Worm (Caenorhabditis elegans) whole organism, young adult: Measurements from ENCODE around the gene M05D6.9.
A peak's percentile ranks its signal among the peaks of the same experiment; 100 is the strongest.

ENCODE experiments used
- B0019.2 ChIP-seq: fragments of 200-800 bp; sonication (Bioruptor generic); conservative IDR thresholded peaks from 2 replicates; pipeline ENCODE4 v1.3.6; 2022; ENCODE audit warnings: missing genetic modification reagents, missing genetic modification characterization, missing compliant biosample characterization
- B0035.1 ChIP-seq: sonication (generic microtip); optimal IDR thresholded peaks from 2 replicates; lab custom pipeline; 2016; ENCODE audit warnings: missing genetic modification characterization, mild to moderate bottlenecking, missing compliant biosample characterization, missing genotype, missing genetic modification reagents
- C17E4.6 ChIP-seq: fragments of 200-800 bp; sonication (Bioruptor generic); IDR thresholded peaks from 2 replicates; pipeline ENCODE4 v1.3.6; 2022; ENCODE audit warnings: missing genetic modification reagents, missing genetic modification characterization, missing compliant biosample characterization
- D2030.7 ChIP-seq: fragments of 200-800 bp; sonication (Bioruptor generic); IDR thresholded peaks from 2 replicates; pipeline ENCODE4 v1.3.6; 2022; ENCODE audit warnings: missing genetic modification reagents, missing genetic modification characterization, missing compliant biosample characterization
- F33H1.4 ChIP-seq: fragments of 200-800 bp; sonication (Bioruptor generic); IDR thresholded peaks from 2 replicates; pipeline ENCODE4 v1.3.6; 2022; ENCODE audit warnings: missing genetic modification reagents, missing genetic modification characterization, missing compliant biosample characterization
- F37B4.10 ChIP-seq: fragments of 200-800 bp; sonication (Bioruptor generic); IDR thresholded peaks from 2 replicates; pipeline ENCODE4 v1.3.6; 2022; ENCODE audit warnings: missing genetic modification characterization, missing compliant biosample characterization
- F52B5.7 ChIP-seq: sonication (generic microtip); optimal IDR thresholded peaks from 2 replicates; lab custom pipeline; 2016; ENCODE audit warnings: mild to moderate bottlenecking, missing genetic modification characterization, missing compliant biosample characterization
- F57A8.1 ChIP-seq: fragments of 200-800 bp; sonication (Bioruptor generic); optimal IDR thresholded peaks from 2 replicates; lab custom pipeline; 2018; ENCODE audit warnings: mild to moderate bottlenecking, missing genetic modification characterization, moderate library complexity, missing compliant biosample characterization
- K11D2.4 ChIP-seq: fragments of 200-800 bp; sonication (Bioruptor generic); IDR thresholded peaks from 2 replicates; pipeline ENCODE4 v1.3.6; 2022; ENCODE audit warnings: missing genetic modification reagents, missing genetic modification characterization, missing compliant biosample characterization
- K12H6.12 ChIP-seq: fragments of 200-800 bp; sonication (Bioruptor generic); optimal IDR thresholded peaks from 2 replicates; lab custom pipeline; 2018; ENCODE audit warnings: mild to moderate bottlenecking, missing genetic modification characterization, missing compliant biosample characterization
- T07F8.4 ChIP-seq: sonication (generic microtip); optimal IDR thresholded peaks from 2 replicates; lab custom pipeline; 2016; ENCODE audit warnings: mild to moderate bottlenecking, missing genetic modification characterization, moderate library complexity, missing compliant biosample characterization
- aptf-3 ChIP-seq: fragments of 200-800 bp; sonication (Bioruptor generic); IDR thresholded peaks from 2 replicates; pipeline ENCODE4 v1.3.6; 2022; ENCODE audit warnings: missing genetic modification characterization, missing compliant biosample characterization
- atf-7 ChIP-seq: sonication (generic microtip); optimal IDR thresholded peaks from 2 replicates; lab custom pipeline; 2017; ENCODE audit warnings: mild to moderate bottlenecking, missing genetic modification characterization, missing compliant biosample characterization
- athp-1 ChIP-seq: sonication (generic microtip); optimal IDR thresholded peaks from 2 replicates; lab custom pipeline; 2017; ENCODE audit warnings: mild to moderate bottlenecking, missing genetic modification characterization, missing compliant biosample characterization
- attf-3 ChIP-seq: fragments of 200-800 bp; sonication (Bioruptor generic); conservative IDR thresholded peaks from 2 replicates; pipeline ENCODE4 v1.3.6; 2022; ENCODE audit warnings: missing genetic modification reagents, missing genetic modification characterization, missing compliant biosample characterization
- attf-5 ChIP-seq: fragments of 200-800 bp; sonication (Bioruptor generic); optimal IDR thresholded peaks from 2 replicates; lab custom pipeline; 2018; ENCODE audit warnings: mild to moderate bottlenecking, missing genetic modification characterization, missing compliant biosample characterization
- bed-1 ChIP-seq: fragments of 200-800 bp; sonication (Bioruptor generic); IDR thresholded peaks from 2 replicates; pipeline ENCODE4 v1.3.6; 2022; ENCODE audit warnings: missing genetic modification reagents, missing genetic modification characterization, missing compliant biosample characterization
- bed-2 ChIP-seq: fragments of 200-800 bp; sonication (Bioruptor generic); IDR thresholded peaks from 2 replicates; pipeline ENCODE4 v1.3.6; 2022; ENCODE audit warnings: missing genetic modification reagents, missing genetic modification characterization, missing compliant biosample characterization
- cebp-1 ChIP-seq, 2 experiments: fragments of 200-800 bp in 1 of 2; sonication (Bioruptor generic) in 1 of 2; sonication (generic microtip) in 1 of 2; IDR thresholded peaks in 1 of 2; optimal IDR thresholded peaks in 1 of 2; 2 replicates each; pipeline versions ENCODE4 v1.3.6 to Lab custom; 2017 to 2022; ENCODE audit warnings: missing compliant biosample characterization in 2 of 2, missing genetic modification characterization in 2 of 2, mild to moderate bottlenecking in 1 of 2, missing genetic modification reagents in 1 of 2, moderate library complexity in 1 of 2
- ceh-100 ChIP-seq: fragments of 200-800 bp; sonication (Bioruptor generic); IDR thresholded peaks from 2 replicates; pipeline ENCODE4 v1.3.6; 2022; ENCODE audit warnings: missing genetic modification reagents, missing genetic modification characterization, missing compliant biosample characterization
- ceh-79 ChIP-seq: sonication (generic microtip); optimal IDR thresholded peaks from 2 replicates; lab custom pipeline; 2017; ENCODE audit warnings: mild to moderate bottlenecking, missing genetic modification characterization, missing compliant biosample characterization
- die-1 ChIP-seq: sonication (generic microtip); optimal IDR thresholded peaks from 2 replicates; lab custom pipeline; 2016; ENCODE audit warnings: missing genotype, mild to moderate bottlenecking, missing genetic modification characterization, missing compliant biosample characterization
- dox-1 ChIP-seq: fragments of 200-800 bp; sonication (Bioruptor generic); IDR thresholded peaks from 2 replicates; pipeline ENCODE4 v1.3.6; 2022; ENCODE audit warnings: missing genetic modification reagents, missing genetic modification characterization, missing compliant biosample characterization
- dpl-1 ChIP-seq: fragments of 150-350 bp; optimal IDR thresholded peaks from 2 replicates; lab custom pipeline; 2014; ENCODE audit warnings: missing biosample characterization, missing genetic modification reagents, missing genetic modification characterization
- egl-18 ChIP-seq: fragments of 200-800 bp; sonication (Bioruptor generic); IDR thresholded peaks from 2 replicates; pipeline ENCODE4 v1.3.6; 2022; ENCODE audit warnings: missing genetic modification reagents, missing genetic modification characterization, missing compliant biosample characterization
- ekl-4 ChIP-seq: fragments of 200-800 bp; sonication (Bioruptor generic); IDR thresholded peaks from 2 replicates; pipeline ENCODE4 v1.3.6; 2022; ENCODE audit warnings: missing genetic modification reagents, missing genetic modification characterization, missing compliant biosample characterization
- hmg-20 ChIP-seq: fragments of 200-800 bp; sonication (Bioruptor generic); IDR thresholded peaks from 2 replicates; pipeline ENCODE4 v1.3.6; 2022; ENCODE audit warnings: missing genetic modification reagents, missing genetic modification characterization, missing compliant biosample characterization
- hrde-1 ChIP-seq: sonication (generic microtip); optimal IDR thresholded peaks from 2 replicates; lab custom pipeline; 2016; ENCODE audit warnings: missing genetic modification characterization, mild to moderate bottlenecking, missing compliant biosample characterization, moderate library complexity, missing genotype, missing genetic modification reagents, borderline replicate concordance
- lag-1 ChIP-seq: fragments of 200-800 bp; sonication (Bioruptor generic); IDR thresholded peaks from 2 replicates; pipeline ENCODE4 v1.3.6; 2022; ENCODE audit warnings: missing genetic modification reagents, missing genetic modification characterization, missing compliant biosample characterization
- lin-40 ChIP-seq: sonication (generic microtip); optimal IDR thresholded peaks from 2 replicates; lab custom pipeline; 2016; ENCODE audit warnings: missing genetic modification characterization, mild to moderate bottlenecking, missing compliant biosample characterization, missing genotype, missing genetic modification reagents
- madf-6 ChIP-seq: fragments of 200-800 bp; sonication (Bioruptor generic); IDR thresholded peaks from 2 replicates; pipeline ENCODE4 v1.3.6; 2022; ENCODE audit warnings: missing genetic modification reagents, missing genetic modification characterization, missing compliant biosample characterization
- madf-8 ChIP-seq: fragments of 200-800 bp; sonication (Bioruptor generic); conservative IDR thresholded peaks from 2 replicates; pipeline ENCODE4 v1.3.6; 2022; ENCODE audit warnings: missing genetic modification reagents, missing genetic modification characterization, missing compliant biosample characterization
- mes-4 ChIP-seq: sonication (generic microtip); optimal IDR thresholded peaks from 2 replicates; lab custom pipeline; 2016; ENCODE audit warnings: missing genotype, missing genetic modification characterization, missing compliant biosample characterization
- mxl-1 ChIP-seq: sonication (generic microtip); optimal IDR thresholded peaks from 2 replicates; lab custom pipeline; 2016; ENCODE audit warnings: missing genetic modification characterization, missing compliant biosample characterization
- nhr-120 ChIP-seq: fragments of 200-800 bp; sonication (Bioruptor generic); IDR thresholded peaks from 2 replicates; pipeline ENCODE4 v1.3.6; 2022; ENCODE audit warnings: missing genetic modification characterization, missing compliant biosample characterization
- nhr-179 ChIP-seq: sonication (generic microtip); optimal IDR thresholded peaks from 2 replicates; lab custom pipeline; 2016; ENCODE audit warnings: mild to moderate bottlenecking, missing genetic modification characterization, missing compliant biosample characterization
- pha-4 ChIP-seq: fragments of 150-350 bp; sonication (generic microtip); optimal IDR thresholded peaks from 2 replicates; lab custom pipeline; 2014; ENCODE audit warnings: missing biosample characterization, missing genetic modification reagents, missing genetic modification characterization
- rec-8 ChIP-seq, 2 experiments: sonication (generic microtip); optimal IDR thresholded peaks; 2 replicates each; lab custom pipeline; 2016; ENCODE audit warnings: mild to moderate bottlenecking in 2 of 2, missing genetic modification characterization in 2 of 2, missing genetic modification reagents in 2 of 2, missing genotype in 2 of 2, missing biosample characterization in 1 of 2, missing compliant biosample characterization in 1 of 2, moderate library complexity in 1 of 2
- sea-2 ChIP-seq: fragments of 200-800 bp; sonication (Bioruptor generic); IDR thresholded peaks from 2 replicates; pipeline ENCODE4 v1.3.6; 2022; ENCODE audit warnings: missing genetic modification characterization, missing compliant biosample characterization
- snpc-1.3 ChIP-seq: sonication (generic microtip); optimal IDR thresholded peaks from 2 replicates; lab custom pipeline; 2017; ENCODE audit warnings: missing genetic modification characterization, mild to moderate bottlenecking, missing compliant biosample characterization, antibody characterized with exemption, moderate library complexity, missing genotype, missing genetic modification reagents; ENCODE audit not compliant: insufficient read depth
- sptf-2 ChIP-seq: fragments of 200-800 bp; sonication (Bioruptor generic); optimal IDR thresholded peaks from 2 replicates; lab custom pipeline; 2018; ENCODE audit warnings: mild to moderate bottlenecking, missing genetic modification characterization, missing compliant biosample characterization
- tbp1 ChIP-seq: fragments of 200-800 bp; sonication (Bioruptor generic); optimal IDR thresholded peaks from 2 replicates; lab custom pipeline; 2018; ENCODE audit warnings: mild to moderate bottlenecking, missing genetic modification characterization, missing compliant biosample characterization
- tbx-9 ChIP-seq: sonication (generic microtip); optimal IDR thresholded peaks from 2 replicates; lab custom pipeline; 2016; ENCODE audit warnings: borderline replicate concordance, missing genetic modification characterization, inconsistent platforms, missing compliant biosample characterization
- unc-130 ChIP-seq: sonication (generic microtip); optimal IDR thresholded peaks from 2 replicates; lab custom pipeline; 2016; ENCODE audit warnings: missing genetic modification reagents, missing genetic modification characterization, missing compliant biosample characterization
- xnd-1 ChIP-seq: sonication (generic microtip); optimal IDR thresholded peaks from 2 replicates; lab custom pipeline; 2016; ENCODE audit warnings: missing genotype, missing genetic modification reagents, missing genetic modification characterization, missing compliant biosample characterization
- ztf-18 ChIP-seq: sonication (generic microtip); optimal IDR thresholded peaks from 2 replicates; lab custom pipeline; 2016; ENCODE audit warnings: missing genotype, mild to moderate bottlenecking, missing genetic modification characterization, missing compliant biosample characterization
- ztf-25 ChIP-seq: fragments of 200-800 bp; sonication (Bioruptor generic); IDR thresholded peaks from 2 replicates; pipeline ENCODE4 v1.3.6; 2022; ENCODE audit warnings: missing genetic modification reagents, missing genetic modification characterization, missing compliant biosample characterization
- ztf-26 ChIP-seq: sonication (generic microtip); optimal IDR thresholded peaks from 2 replicates; lab custom pipeline; 2017; ENCODE audit warnings: missing genetic modification characterization, missing compliant biosample characterization
- ztf-6 ChIP-seq: fragments of 200-800 bp; sonication (Bioruptor generic); IDR thresholded peaks from 2 replicates; pipeline ENCODE4 v1.3.6; 2022; ENCODE audit warnings: missing genetic modification reagents, missing genetic modification characterization, missing compliant biosample characterization

The M05D6.9 gene

ce11 chrII:8516783-8517182 is 22.7 kb downstream of the M05D6.9 start, which contains the start of gene rnh-2 (continued):
- TF ChIP-seq ztf-18 = peak; percentile 57
- TF ChIP-seq nhr-120 (GFP tag; lab: Robert Waterston, UW) = no peak
- no peak for TF ChIP-seq F52B5.7 (tag; lab: Kevin White, UChicago)
- TF ChIP-seq B0019.2 (GFP tag; lab: Robert Waterston, UW) = peak; percentile 70; the same call in 1 of the 2 replicates
- no peak for TF ChIP-seq F57A8.1
- TF ChIP-seq B0035.1 (tag; lab: Kevin White, UChicago) = no peak
- TF ChIP-seq sea-2 (GFP tag; lab: Robert Waterston, UW) = no peak
- TF ChIP-seq F37B4.10 (GFP tag; lab: Robert Waterston, UW) = no peak
- no peak for TF ChIP-seq mes-4 (tag; lab: Kevin White, UChicago)
- no peak for TF ChIP-seq atf-7 (tag; lab: Kevin White, UChicago)
- TF ChIP-seq tbx-9 (tag; lab: Kevin White, UChicago) = no peak
- no peak for TF ChIP-seq nhr-179
- TF ChIP-seq ceh-100 (GFP tag; lab: Robert Waterston, UW) = no peak
- no peak for TF ChIP-seq bed-1 (GFP tag; lab: Robert Waterston, UW)
- TF ChIP-seq athp-1 (tag; lab: Kevin White, UChicago) = peak; percentile 71
- TF ChIP-seq hmg-20 = no peak
- TF ChIP-seq ekl-4 (GFP tag; lab: Robert Waterston, UW) = no peak
- no peak for TF ChIP-seq pha-4
- peak; percentile 36 for TF ChIP-seq lin-40 (tag; lab: Kevin White, UChicago)
- TF ChIP-seq madf-8 (GFP tag; lab: Robert Waterston, UW) = peak; percentile 80
- TF ChIP-seq xnd-1 (tag; lab: Kevin White, UChicago) = peak; percentile 37
- TF ChIP-seq aptf-3 = no peak
- TF ChIP-seq K12H6.12 (tag; lab: Kevin White, UChicago) = peak; percentile 1
- TF ChIP-seq D2030.7 = peak; percentile 62
- TF ChIP-seq sptf-2 (GFP tag; lab: Kevin White, UChicago) = no peak
- TF ChIP-seq dox-1 (GFP tag; lab: Robert Waterston, UW) = peak; percentile 84
- TF ChIP-seq tbp1 = peak; percentile 55
- TF ChIP-seq madf-6 = peak; percentile 87
- no peak for TF ChIP-seq C17E4.6 (GFP tag; lab: Robert Waterston, UW)
- TF ChIP-seq cebp-1 (GFP tag; IDR thresholded peaks at IDR 0.05; lab: Robert Waterston, UW) = no peak
- peak; percentile 50 for TF ChIP-seq cebp-1 (tag; optimal IDR thresholded peaks at IDR 0.05; lab: Kevin White, UChicago)
- no peak for TF ChIP-seq dpl-1 (GFP tag; lab: Kevin White, UChicago)
- TF ChIP-seq hrde-1 (tag; lab: Kevin White, UChicago) = no peak
- peak; percentile 72; the same call in 1 of the 2 replicates for TF ChIP-seq ztf-25 (GFP tag; lab: Robert Waterston, UW)
- TF ChIP-seq attf-3 = 0 out of 2 replicates have a peak, but pooled peaks have one; percentile 15
- TF ChIP-seq mxl-1 (tag; lab: Kevin White, UChicago) = no peak
- TF ChIP-seq bed-2 (GFP tag; lab: Robert Waterston, UW) = no peak
- TF ChIP-seq rec-8 (tag; optimal IDR thresholded peaks at IDR 0.05; lab: Kevin White, UChicago) = peak in 1 of 2 experiments; percentile 39
- peak; percentile 53 for TF ChIP-seq snpc-1.3 (tag; lab: Kevin White, UChicago)
- TF ChIP-seq attf-5 (GFP tag; lab: Kevin White, UChicago) = peak; percentile 87
- no peak for TF ChIP-seq ceh-79 (tag; lab: Kevin White, UChicago)
- TF ChIP-seq K11D2.4 = 0 out of 2 replicates have a peak, but pooled peaks have one; percentile 23
- TF ChIP-seq lag-1 (GFP tag; lab: Robert Waterston, UW) = no peak
- TF ChIP-seq die-1 (tag; lab: Kevin White, UChicago) = no peak
- TF ChIP-seq unc-130 (GFP tag; lab: Kevin White, UChicago) = peak; percentile 88
- TF ChIP-seq ztf-26 (tag; lab: Kevin White, UChicago) = no peak
- TF ChIP-seq F33H1.4 (GFP tag; lab: Robert Waterston, UW) = peak; percentile 65
- no peak for TF ChIP-seq egl-18 (GFP tag; lab: Robert Waterston, UW)
- TF ChIP-seq ztf-6 (GFP tag; lab: Robert Waterston, UW) = no peak
- TF ChIP-seq T07F8.4 (tag; lab: Kevin White, UChicago) = no peak
